Fruit fly (Drosophila melanogaster): ENCODE measurements around the gene mRpS24.

The mRpS24 gene

dm6 chr3R:24141013-24141592 is 22.2 kb downstream of the mRpS24 start, which contains the start of gene Kal1 (continued):
- TF ChIP-seq tio (GFP tag; optimal IDR thresholded peaks at IDR 0.05) = peak; percentile 80
- peak; percentile 93 for TF ChIP-seq CG12219 (GFP tag; optimal IDR thresholded peaks at IDR 0.05)
- no peak for TF ChIP-seq gfzf (GFP tag; optimal IDR thresholded peaks at IDR 0.05)
- no peak for TF ChIP-seq CG3838 (GFP tag; optimal IDR thresholded peaks at IDR 0.05)
- TF ChIP-seq CG10959 (GFP tag; IDR thresholded peaks at IDR 0.05) = peak; percentile 86
- TF ChIP-seq jumu (GFP tag; optimal IDR thresholded peaks at IDR 0.05) = no peak
- peak; percentile 84 for TF ChIP-seq Abd-B (GFP tag; optimal IDR thresholded peaks at IDR 0.05)
- TF ChIP-seq Doc3 (GFP tag; IDR thresholded peaks at IDR 0.05; ENCODE audit: partially characterized antibody) = no peak
- TF ChIP-seq CG6689 (GFP tag; IDR thresholded peaks at IDR 0.05) = peak; percentile 91
- peak; percentile 55; the same call in 1 of the 2 replicates for TF ChIP-seq CG10321 (GFP tag; IDR thresholded peaks at IDR 0.05)
- peak; percentile 96 for TF ChIP-seq unpg (GFP tag; optimal IDR thresholded peaks at IDR 0.05)
- TF ChIP-seq CG16815 (GFP tag; optimal IDR thresholded peaks at IDR 0.05) = peak; percentile 82
- TF ChIP-seq Sox102F (GFP tag; optimal IDR thresholded peaks at IDR 0.05) = peak; percentile 96
- no peak for TF ChIP-seq Sry-δ (GFP tag; optimal IDR thresholded peaks at IDR 0.05)
- TF ChIP-seq bab2 (GFP tag; optimal IDR thresholded peaks at IDR 0.05) = peak; percentile 24
- TF ChIP-seq danr (GFP tag; IDR thresholded peaks at IDR 0.05) = peak; percentile 84
- TF ChIP-seq cg (GFP tag; optimal IDR thresholded peaks at IDR 0.05) = peak; percentile 26
- TF ChIP-seq CG8290 (GFP tag; optimal IDR thresholded peaks at IDR 0.05) = peak; percentile 78
- peak in 1 of 2 experiments; percentile 66 for TF ChIP-seq CG8290 (tag; optimal IDR thresholded peaks at IDR 0.05)
- peak; percentile 9 for TF ChIP-seq CG4854 (GFP tag; optimal IDR thresholded peaks at IDR 0.05)
- peak; percentile 75 for TF ChIP-seq CG12942 (GFP tag; optimal IDR thresholded peaks at IDR 0.05)
- TF ChIP-seq nau (GFP tag; optimal IDR thresholded peaks at IDR 0.05) = no peak
- peak in 1 of 2 experiments; percentile 52 for TF ChIP-seq crp (GFP tag; optimal IDR thresholded peaks at IDR 0.05)
- peak; percentile 73 for TF ChIP-seq CG6654 (GFP tag; optimal IDR thresholded peaks at IDR 0.05)
- peak; percentile 96 for TF ChIP-seq lab (GFP tag; optimal IDR thresholded peaks at IDR 0.05)
- peak; percentile 44 for TF ChIP-seq CG31224 (GFP tag; IDR thresholded peaks at IDR 0.05)
- no peak for TF ChIP-seq tx (GFP tag; optimal IDR thresholded peaks at IDR 0.05)
- no peak for TF ChIP-seq Hey (tag; optimal IDR thresholded peaks at IDR 0.05)
- TF ChIP-seq crc (GFP tag; optimal IDR thresholded peaks at IDR 0.05) = no peak
- TF ChIP-seq CG18764 (GFP tag; optimal IDR thresholded peaks at IDR 0.05) = peak; percentile 81
- TF ChIP-seq Stat92E (GFP tag; optimal IDR thresholded peaks at IDR 0.05) = peak in 1 of 3 experiments; percentile 90
- TF ChIP-seq Dad (GFP tag; optimal IDR thresholded peaks at IDR 0.05) = peak; percentile 7
- TF ChIP-seq CrebB (tag; optimal IDR thresholded peaks at IDR 0.05) = peak; percentile 89
- peak; percentile 69; the same call in 1 of the 3 replicates for TF ChIP-seq CG11456 (GFP tag; IDR thresholded peaks at IDR 0.05)
- TF ChIP-seq her (GFP tag; optimal IDR thresholded peaks at IDR 0.05) = no peak
- TF ChIP-seq CG7839 (tag; optimal IDR thresholded peaks at IDR 0.05) = peak; percentile 94
- TF ChIP-seq C15 (GFP tag; IDR thresholded peaks at IDR 0.05) = peak; percentile 68; the same call in 1 of the 3 replicates
- no peak for TF ChIP-seq Dref (GFP tag; IDR thresholded peaks at IDR 0.05)
- no peak for TF ChIP-seq HmgD (GFP tag; optimal IDR thresholded peaks at IDR 0.05)
- TF ChIP-seq sd (tag; optimal IDR thresholded peaks at IDR 0.05) = peak; percentile 51
- peak; percentile 65; the same call in 1 of the 2 replicates for TF ChIP-seq Doc2 (GFP tag; IDR thresholded peaks at IDR 0.05)
- no peak for TF ChIP-seq CG34224 (GFP tag; IDR thresholded peaks at IDR 0.05; ENCODE audit: partially characterized antibody)
- TF ChIP-seq CG1233 (GFP tag; optimal IDR thresholded peaks at IDR 0.05) = peak; percentile 83
- peak; percentile 90 for TF ChIP-seq CG17385 (GFP tag; optimal IDR thresholded peaks at IDR 0.05)
- TF ChIP-seq bigmax (GFP tag; optimal IDR thresholded peaks at IDR 0.05) = no peak
- peak; percentile 62 for TF ChIP-seq kay (GFP tag; optimal IDR thresholded peaks at IDR 0.05)
- TF ChIP-seq CG4707 (GFP tag; optimal IDR thresholded peaks at IDR 0.05) = peak; percentile 96
- peak; percentile 69 for TF ChIP-seq Chrac-16 (GFP tag; optimal IDR thresholded peaks at IDR 0.05)
- TF ChIP-seq sens (GFP tag) = peak; percentile 96
- no peak for TF ChIP-seq Myb (GFP tag; optimal IDR thresholded peaks at IDR 0.05)
